Fruit fly (Drosophila melanogaster): Measurements from ENCODE around the gene CG32298.

CG32298 gene

dm6 chr3L:2418769-2419168 lies 28.0 kb upstream of the CG32298 start:
- TF ChIP-seq CTCF (optimal IDR thresholded peaks at IDR 0.05), result no peak
- no peak for TF ChIP-seq CG8478 (optimal IDR thresholded peaks at IDR 0.05)

DNA sequence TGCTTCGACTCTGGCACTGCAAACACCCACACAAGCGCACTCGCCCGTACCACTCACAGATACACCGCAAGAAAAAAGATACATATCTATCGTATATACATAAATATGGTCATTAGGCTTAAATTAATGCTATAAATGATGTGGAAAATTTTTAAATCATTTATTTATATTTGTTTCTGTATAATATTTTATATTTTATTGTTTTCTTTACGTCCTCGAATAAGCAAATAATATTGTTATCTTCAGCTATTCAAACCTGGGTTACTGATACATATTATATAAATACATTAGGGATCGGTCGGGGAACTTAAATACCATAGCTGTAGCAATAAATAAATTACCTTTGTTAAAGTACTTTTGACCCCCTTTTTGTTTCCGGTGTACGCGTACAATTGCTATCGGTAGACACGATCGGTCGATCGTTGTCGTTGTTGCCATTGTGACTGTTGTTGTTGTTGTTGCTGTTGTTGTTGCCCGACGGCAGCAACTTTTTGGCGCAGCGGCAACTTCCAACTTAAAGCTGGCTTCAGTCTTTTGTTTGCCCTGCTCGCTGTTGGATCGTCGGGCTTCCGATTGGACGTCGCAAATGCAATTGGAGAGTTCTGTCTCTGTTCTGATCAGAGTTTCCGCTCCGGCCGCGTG lies 26.7 kb upstream of the CG32298 start:
- TF ChIP-seq CTCF (optimal IDR thresholded peaks at IDR 0.05) (no peak), CG8478 (optimal IDR thresholded peaks at IDR 0.05) (no peak)

- TF ChIP-seq CG8478 (optimal IDR thresholded peaks at IDR 0.05), result no peak
- no peak for TF ChIP-seq CTCF (optimal IDR thresholded peaks at IDR 0.05)
Observed at dm6 chr3L:2414876-2415275, 24.1 kb upstream of the CG32298 start.

- TF ChIP-seq CTCF (optimal IDR thresholded peaks at IDR 0.05), result no peak
Observed at dm6 chr3L:2411564-2412080, 20.8 kb upstream of the CG32298 start.

dm6 chr3L:2410869-2411268 lies 20.1 kb upstream of the CG32298 start:
- TF ChIP-seq CG8478 (optimal IDR thresholded peaks at IDR 0.05) (no peak), CTCF (optimal IDR thresholded peaks at IDR 0.05) (no peak)

- no peak for TF ChIP-seq CG8478 (optimal IDR thresholded peaks at IDR 0.05)
- TF ChIP-seq CTCF (optimal IDR thresholded peaks at IDR 0.05), result peak; percentile 82 to 93
Observed at dm6 chr3L:2409289-2409688, 18.5 kb upstream of the CG32298 start.

DNA sequence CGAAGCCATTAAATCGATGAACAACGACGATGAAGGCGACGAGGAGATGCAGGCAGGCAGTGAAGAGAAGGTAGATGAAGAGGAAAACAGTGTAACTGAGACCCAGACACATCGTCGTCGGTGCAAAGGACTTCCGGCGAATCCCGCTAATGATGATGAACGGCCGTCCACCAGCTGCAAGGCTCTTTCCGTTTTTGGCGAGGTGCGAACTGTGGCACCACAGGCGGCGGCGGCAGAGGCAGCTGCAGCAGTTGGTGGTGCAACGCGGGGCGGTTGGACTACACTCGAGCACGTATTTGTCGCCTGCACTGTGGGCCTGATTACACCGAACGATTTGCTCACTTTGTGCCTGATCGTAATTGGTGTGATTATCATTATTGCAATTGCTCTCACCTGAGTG lies 17.2 kb upstream of the CG32298 start:
- no peak for TF ChIP-seq CTCF (optimal IDR thresholded peaks at IDR 0.05)
- no peak for TF ChIP-seq CG8478 (optimal IDR thresholded peaks at IDR 0.05)

dm6 chr3L:2407271-2407670 lies 16.5 kb upstream of the CG32298 start:
- TF ChIP-seq CG8478 (optimal IDR thresholded peaks at IDR 0.05) (no peak), CTCF (optimal IDR thresholded peaks at IDR 0.05) (peak; percentile 34 to 63)

DNA sequence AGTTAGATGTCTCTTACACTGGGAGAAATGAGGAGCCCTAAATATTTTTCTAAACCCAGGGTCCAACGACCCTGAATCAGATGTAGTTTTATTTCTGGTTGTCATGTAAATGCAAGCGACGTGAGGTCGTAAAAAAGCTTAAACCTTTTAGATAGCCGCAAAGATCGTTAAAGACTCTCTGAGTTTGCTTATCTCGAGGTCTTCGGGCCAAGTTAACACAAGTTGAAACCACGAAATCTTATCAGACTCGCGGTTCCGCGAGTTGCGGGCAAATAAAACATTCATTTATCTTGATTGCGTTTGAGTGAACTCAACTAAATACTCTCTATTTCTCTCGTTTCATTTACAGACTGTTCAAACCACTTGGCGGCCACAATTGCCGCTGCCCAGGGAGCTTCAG lies 11.4 kb upstream of the CG32298 start:
- no peak for TF ChIP-seq CG8478 (optimal IDR thresholded peaks at IDR 0.05)
- TF ChIP-seq CTCF (optimal IDR thresholded peaks at IDR 0.05), result no peak

dm6 chr3L:2400227-2400840 lies 9.5 kb upstream of the CG32298 start:
- TF ChIP-seq CG8478 (optimal IDR thresholded peaks at IDR 0.05) (no peak), CTCF (optimal IDR thresholded peaks at IDR 0.05) (no peak)

- no peak for TF ChIP-seq CTCF (optimal IDR thresholded peaks at IDR 0.05)
- TF ChIP-seq CG8478 (optimal IDR thresholded peaks at IDR 0.05), result no peak
Observed at dm6 chr3L:2399788-2400187, 9.0 kb upstream of the CG32298 start.

DNA sequence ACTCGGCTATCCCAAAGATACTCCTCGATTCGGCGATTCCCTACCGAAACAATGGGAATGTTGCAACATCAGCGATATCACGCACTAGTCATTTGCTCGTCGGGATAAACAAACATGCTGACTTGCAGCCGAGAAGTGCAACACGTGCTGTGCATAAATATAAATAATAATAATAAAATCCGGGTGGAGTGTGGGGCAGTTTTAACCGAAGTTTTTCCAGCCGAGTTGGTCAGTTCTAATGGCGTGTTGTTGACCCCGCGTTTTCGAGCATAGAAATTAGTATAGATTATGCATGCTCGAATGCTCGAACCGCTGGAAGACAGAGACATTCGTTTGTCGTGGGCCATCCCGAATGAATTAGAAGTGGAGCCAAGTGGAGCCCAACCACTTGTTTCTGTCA lies 7.8 kb upstream of the CG32298 start:
- TF ChIP-seq CG8478 (optimal IDR thresholded peaks at IDR 0.05) (no peak), CTCF (optimal IDR thresholded peaks at IDR 0.05) (no peak)

DNA sequence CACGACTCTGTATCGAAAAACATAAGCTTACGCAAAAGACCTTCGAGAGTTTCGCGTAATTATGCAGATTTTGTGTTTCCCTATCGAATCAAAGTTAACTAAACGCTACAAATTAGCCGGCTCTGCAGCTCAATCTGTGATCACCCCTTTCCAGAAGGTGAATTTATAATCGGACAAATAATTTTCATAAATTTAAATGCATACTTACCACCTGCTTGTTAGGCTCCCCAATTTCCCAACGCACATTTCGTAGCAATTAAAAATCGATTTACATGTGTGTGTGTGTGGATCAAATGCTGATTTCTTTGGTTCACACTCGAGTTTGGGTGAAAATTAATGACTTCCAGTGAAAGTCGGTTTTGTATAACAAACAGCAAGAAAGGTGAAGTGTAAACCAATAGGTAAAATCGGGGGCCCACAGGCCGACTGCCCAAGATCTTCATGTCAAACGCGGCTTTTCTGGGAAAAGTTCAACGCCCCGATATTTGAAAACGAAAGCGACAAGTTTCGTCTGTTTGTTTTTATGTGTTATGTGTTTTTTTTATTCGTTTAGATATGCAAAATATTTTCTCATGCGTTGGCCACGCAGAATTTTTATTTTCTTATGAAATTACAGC lies 6.9 kb upstream of the CG32298 start:
- TF ChIP-seq CG8478 (optimal IDR thresholded peaks at IDR 0.05) (no peak), CTCF (optimal IDR thresholded peaks at IDR 0.05) (no peak)

- TF ChIP-seq CG8478 (optimal IDR thresholded peaks at IDR 0.05) (no peak), CTCF (optimal IDR thresholded peaks at IDR 0.05) (no peak)
Observed at dm6 chr3L:2392745-2393435, 2.1 kb upstream of the CG32298 start.

DNA sequence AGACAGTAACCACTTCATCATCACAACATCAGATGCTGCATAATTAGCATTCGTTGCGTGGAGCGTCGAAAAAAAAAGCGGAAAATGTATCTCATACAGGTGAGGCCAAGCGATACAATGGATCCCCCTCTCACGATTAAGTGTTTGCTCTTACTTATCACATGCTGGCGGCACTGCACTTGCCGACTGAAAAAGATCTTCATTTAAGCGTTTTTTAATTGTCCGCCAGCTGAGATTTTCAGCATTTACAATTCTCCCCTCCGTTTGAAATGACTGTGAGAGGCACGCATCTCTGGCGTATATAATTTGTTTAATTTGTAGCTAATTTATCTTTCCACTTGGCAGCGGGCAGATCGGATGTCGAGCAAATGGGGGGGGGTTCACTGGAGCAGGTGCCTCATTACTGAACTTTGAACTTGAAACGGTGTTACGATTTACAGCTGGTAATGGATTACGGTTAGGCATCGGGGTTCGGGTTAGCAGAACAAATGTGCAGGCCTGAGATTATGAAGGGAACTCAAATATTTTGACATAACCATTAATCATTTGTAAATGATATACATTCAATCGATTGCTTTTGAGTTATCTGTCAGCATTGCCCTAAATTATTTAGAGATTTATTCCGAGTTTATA lies 2.0 kb downstream of the CG32298 start, which contains the start of gene Mzt1:
Mzt1 (plus strand) TSS at position 583 of the 633 bp plus-strand sequence.
- no peak for TF ChIP-seq CG8478 (optimal IDR thresholded peaks at IDR 0.05)
- no peak for TF ChIP-seq CTCF (optimal IDR thresholded peaks at IDR 0.05)
